Worm (Caenorhabditis elegans) whole organism, young adult: Measurements from ENCODE around the gene nol-10.

Source experiments
- B0035.1 ChIP-seq: sonication (generic microtip); optimal IDR thresholded peaks from 2 replicates; lab custom pipeline; 2016; ENCODE audit warnings: missing genetic modification characterization, mild to moderate bottlenecking, missing compliant biosample characterization, missing genotype, missing genetic modification reagents
- B0261.1 ChIP-seq: sonication (generic microtip); optimal IDR thresholded peaks from 2 replicates; lab custom pipeline; 2016; ENCODE audit warnings: mild to moderate bottlenecking, missing genetic modification characterization, moderate library complexity, missing compliant biosample characterization
- C17E4.6 ChIP-seq: fragments of 200-800 bp; sonication (Bioruptor generic); IDR thresholded peaks from 2 replicates; pipeline ENCODE4 v1.3.6; 2022; ENCODE audit warnings: missing genetic modification reagents, missing genetic modification characterization, missing compliant biosample characterization
- F33H1.4 ChIP-seq: fragments of 200-800 bp; sonication (Bioruptor generic); IDR thresholded peaks from 2 replicates; pipeline ENCODE4 v1.3.6; 2022; ENCODE audit warnings: missing genetic modification reagents, missing genetic modification characterization, missing compliant biosample characterization
- F49E8.2 ChIP-seq: sonication (generic microtip); optimal IDR thresholded peaks from 3 replicates; lab custom pipeline; 2017; ENCODE audit warnings: missing genetic modification characterization, mild to moderate bottlenecking, missing compliant biosample characterization, antibody characterized with exemption, moderate library complexity; ENCODE audit not compliant: insufficient read depth
- F57C9.4 ChIP-seq: sonication (generic microtip); optimal IDR thresholded peaks from 2 replicates; lab custom pipeline; 2017; ENCODE audit warnings: mild to moderate bottlenecking, missing genetic modification characterization, missing compliant biosample characterization
- Y67H2A.10 ChIP-seq: fragments of 200-800 bp; sonication (Bioruptor generic); conservative IDR thresholded peaks from 2 replicates; pipeline ENCODE4 v1.3.6; 2022; ENCODE audit warnings: missing genetic modification reagents, missing genetic modification characterization, missing compliant biosample characterization
- Y95B8A.8 ChIP-seq: fragments of 200-800 bp; sonication (Bioruptor generic); IDR thresholded peaks from 2 replicates; pipeline ENCODE4 v1.3.6; 2022; ENCODE audit warnings: missing genetic modification reagents, missing genetic modification characterization, missing compliant biosample characterization
- ZK185.1 ChIP-seq: sonication (generic microtip); optimal IDR thresholded peaks from 2 replicates; lab custom pipeline; 2016; ENCODE audit warnings: mild to moderate bottlenecking, missing genetic modification characterization, missing compliant biosample characterization; ENCODE audit not compliant: poor library complexity, severe bottlenecking
- akir-1 ChIP-seq: fragments of 200-800 bp; sonication (Bioruptor generic); optimal IDR thresholded peaks from 2 replicates; lab custom pipeline; 2018; ENCODE audit warnings: mild to moderate bottlenecking, missing genetic modification characterization, moderate library complexity, missing compliant biosample characterization
- aptf-2 ChIP-seq: fragments of 200-800 bp; sonication (Bioruptor generic); conservative IDR thresholded peaks from 2 replicates; pipeline ENCODE4 v1.3.6; 2022; ENCODE audit warnings: missing genetic modification reagents, missing genetic modification characterization, missing compliant biosample characterization
- aptf-3 ChIP-seq: fragments of 200-800 bp; sonication (Bioruptor generic); IDR thresholded peaks from 2 replicates; pipeline ENCODE4 v1.3.6; 2022; ENCODE audit warnings: missing genetic modification characterization, missing compliant biosample characterization
- attf-5 ChIP-seq: fragments of 200-800 bp; sonication (Bioruptor generic); optimal IDR thresholded peaks from 2 replicates; lab custom pipeline; 2018; ENCODE audit warnings: mild to moderate bottlenecking, missing genetic modification characterization, missing compliant biosample characterization
- attf-6 ChIP-seq: fragments of 200-800 bp; sonication (Bioruptor generic); IDR thresholded peaks from 2 replicates; pipeline ENCODE4 v1.3.6; 2022; ENCODE audit warnings: missing genetic modification reagents, missing genetic modification characterization, missing compliant biosample characterization
- bed-2 ChIP-seq: fragments of 200-800 bp; sonication (Bioruptor generic); IDR thresholded peaks from 2 replicates; pipeline ENCODE4 v1.3.6; 2022; ENCODE audit warnings: missing genetic modification reagents, missing genetic modification characterization, missing compliant biosample characterization
- cebp-1 ChIP-seq, 2 experiments: fragments of 200-800 bp in 1 of 2; sonication (Bioruptor generic) in 1 of 2; sonication (generic microtip) in 1 of 2; IDR thresholded peaks in 1 of 2; optimal IDR thresholded peaks in 1 of 2; 2 replicates each; pipeline versions ENCODE4 v1.3.6 to Lab custom; 2017 to 2022; ENCODE audit warnings: missing compliant biosample characterization in 2 of 2, missing genetic modification characterization in 2 of 2, mild to moderate bottlenecking in 1 of 2, missing genetic modification reagents in 1 of 2, moderate library complexity in 1 of 2
- ceh-100 ChIP-seq: fragments of 200-800 bp; sonication (Bioruptor generic); IDR thresholded peaks from 2 replicates; pipeline ENCODE4 v1.3.6; 2022; ENCODE audit warnings: missing genetic modification reagents, missing genetic modification characterization, missing compliant biosample characterization
- ceh-27 ChIP-seq: fragments of 200-800 bp; sonication (Bioruptor generic); optimal IDR thresholded peaks from 2 replicates; lab custom pipeline; 2018; ENCODE audit warnings: mild to moderate bottlenecking, missing genetic modification characterization, moderate library complexity, missing compliant biosample characterization
- die-1 ChIP-seq: sonication (generic microtip); optimal IDR thresholded peaks from 2 replicates; lab custom pipeline; 2016; ENCODE audit warnings: missing genotype, mild to moderate bottlenecking, missing genetic modification characterization, missing compliant biosample characterization
- dox-1 ChIP-seq: fragments of 200-800 bp; sonication (Bioruptor generic); IDR thresholded peaks from 2 replicates; pipeline ENCODE4 v1.3.6; 2022; ENCODE audit warnings: missing genetic modification reagents, missing genetic modification characterization, missing compliant biosample characterization
- efl-1 ChIP-seq: fragments of 150-350 bp; optimal IDR thresholded peaks from 2 replicates; lab custom pipeline; 2014; ENCODE audit warnings: missing biosample characterization, missing genetic modification reagents, missing genetic modification characterization
- ets-4 ChIP-seq: fragments of 200-800 bp; sonication (Bioruptor generic); optimal IDR thresholded peaks from 2 replicates; lab custom pipeline; 2018; ENCODE audit warnings: mild to moderate bottlenecking, missing genetic modification characterization, missing compliant biosample characterization
- hlh-12 ChIP-seq: sonication (generic microtip); optimal IDR thresholded peaks from 2 replicates; lab custom pipeline; 2016; ENCODE audit warnings: missing genetic modification characterization, missing compliant biosample characterization
- hlh-26 ChIP-seq: fragments of 200-800 bp; sonication (Bioruptor generic); conservative IDR thresholded peaks from 2 replicates; pipeline ENCODE4 v1.3.6; 2022; ENCODE audit warnings: missing genetic modification reagents, missing genetic modification characterization, missing compliant biosample characterization
- hmg-20 ChIP-seq: fragments of 200-800 bp; sonication (Bioruptor generic); IDR thresholded peaks from 2 replicates; pipeline ENCODE4 v1.3.6; 2022; ENCODE audit warnings: missing genetic modification reagents, missing genetic modification characterization, missing compliant biosample characterization
- lag-1 ChIP-seq: fragments of 200-800 bp; sonication (Bioruptor generic); IDR thresholded peaks from 2 replicates; pipeline ENCODE4 v1.3.6; 2022; ENCODE audit warnings: missing genetic modification reagents, missing genetic modification characterization, missing compliant biosample characterization
- let-607 ChIP-seq, 2 experiments: fragments of 200-800 bp in 1 of 2; sonication (Bioruptor generic) in 1 of 2; sonication (generic microtip) in 1 of 2; optimal IDR thresholded peaks; 2 replicates each; lab custom pipeline; 2016 to 2018; ENCODE audit warnings: mild to moderate bottlenecking in 2 of 2, missing compliant biosample characterization in 2 of 2, missing genetic modification characterization in 2 of 2, moderate library complexity in 2 of 2, missing genotype in 1 of 2
- lin-26 ChIP-seq: fragments of 200-800 bp; sonication (Bioruptor generic); IDR thresholded peaks from 2 replicates; pipeline ENCODE4 v1.3.6; 2022; ENCODE audit warnings: missing genetic modification reagents, missing genetic modification characterization, missing compliant biosample characterization
- lsy-27 ChIP-seq: sonication (generic microtip); optimal IDR thresholded peaks from 2 replicates; lab custom pipeline; 2017; ENCODE audit warnings: missing genetic modification characterization, mild to moderate bottlenecking, missing compliant biosample characterization, antibody characterized with exemption, missing genotype, borderline replicate concordance; ENCODE audit not compliant: insufficient read depth
- madf-3 ChIP-seq: fragments of 200-800 bp; sonication (Bioruptor generic); IDR thresholded peaks from 2 replicates; pipeline ENCODE4 v1.3.6; 2022; ENCODE audit warnings: missing genetic modification reagents, missing genetic modification characterization, missing compliant biosample characterization
- madf-6 ChIP-seq: fragments of 200-800 bp; sonication (Bioruptor generic); IDR thresholded peaks from 2 replicates; pipeline ENCODE4 v1.3.6; 2022; ENCODE audit warnings: missing genetic modification reagents, missing genetic modification characterization, missing compliant biosample characterization
- mcd-1 ChIP-seq: fragments of 200-800 bp; sonication (Bioruptor generic); IDR thresholded peaks from 2 replicates; pipeline ENCODE4 v1.3.6; 2022; ENCODE audit warnings: missing genetic modification reagents, missing genetic modification characterization, missing compliant biosample characterization
- mel-28 ChIP-seq: sonication (generic microtip); optimal IDR thresholded peaks from 2 replicates; lab custom pipeline; 2016; ENCODE audit warnings: borderline replicate concordance, mild to moderate bottlenecking, missing genetic modification characterization, missing compliant biosample characterization
- nfyb-1 ChIP-seq: fragments of 200-800 bp; sonication (Bioruptor generic); IDR thresholded peaks from 2 replicates; pipeline ENCODE4 v1.3.6; 2022; ENCODE audit warnings: missing genetic modification reagents, missing genetic modification characterization, missing compliant biosample characterization
- nhr-179 ChIP-seq: sonication (generic microtip); optimal IDR thresholded peaks from 2 replicates; lab custom pipeline; 2016; ENCODE audit warnings: mild to moderate bottlenecking, missing genetic modification characterization, missing compliant biosample characterization
- nhr-80 ChIP-seq: sonication (generic microtip); optimal IDR thresholded peaks from 2 replicates; lab custom pipeline; 2016; ENCODE audit warnings: missing genetic modification characterization, missing compliant biosample characterization
- nhr-90 ChIP-seq: sonication (generic microtip); optimal IDR thresholded peaks from 2 replicates; lab custom pipeline; 2016; ENCODE audit warnings: missing genotype, mild to moderate bottlenecking, missing genetic modification characterization, missing compliant biosample characterization
- pha-4 ChIP-seq: fragments of 150-350 bp; sonication (generic microtip); optimal IDR thresholded peaks from 2 replicates; lab custom pipeline; 2014; ENCODE audit warnings: missing biosample characterization, missing genetic modification reagents, missing genetic modification characterization
- sdz-38 ChIP-seq: sonication (generic microtip); optimal IDR thresholded peaks from 2 replicates; lab custom pipeline; 2016; ENCODE audit warnings: missing genotype, missing genetic modification characterization, missing compliant biosample characterization
- snpc-1.1 ChIP-seq: sonication (generic microtip); optimal IDR thresholded peaks from 2 replicates; lab custom pipeline; 2017; ENCODE audit warnings: missing genetic modification characterization, mild to moderate bottlenecking, missing compliant biosample characterization, antibody characterized with exemption, moderate library complexity, missing genotype, missing genetic modification reagents; ENCODE audit not compliant: insufficient read depth
- snpc-3.4 ChIP-seq: sonication (generic microtip); optimal IDR thresholded peaks from 2 replicates; lab custom pipeline; 2017; ENCODE audit warnings: missing genetic modification characterization, mild to moderate bottlenecking, missing compliant biosample characterization, antibody characterized with exemption, moderate library complexity, missing genotype, missing genetic modification reagents
- zfh-2 ChIP-seq: fragments of 200-800 bp; sonication (Bioruptor generic); conservative IDR thresholded peaks from 2 replicates; pipeline ENCODE4 v1.3.6; 2022; ENCODE audit warnings: missing genetic modification reagents, missing genetic modification characterization, missing compliant biosample characterization
- zim-3 ChIP-seq: sonication (generic microtip); optimal IDR thresholded peaks from 2 replicates; lab custom pipeline; 2017; ENCODE audit warnings: mild to moderate bottlenecking, missing genetic modification characterization, moderate library complexity, missing compliant biosample characterization
- ztf-18 ChIP-seq: sonication (generic microtip); optimal IDR thresholded peaks from 2 replicates; lab custom pipeline; 2016; ENCODE audit warnings: missing genotype, mild to moderate bottlenecking, missing genetic modification characterization, missing compliant biosample characterization
- ztf-22 ChIP-seq: fragments of 200-800 bp; sonication (Bioruptor generic); optimal IDR thresholded peaks from 2 replicates; lab custom pipeline; 2018; ENCODE audit warnings: mild to moderate bottlenecking, missing genetic modification characterization, moderate library complexity, missing compliant biosample characterization
- ztf-26 ChIP-seq: sonication (generic microtip); optimal IDR thresholded peaks from 2 replicates; lab custom pipeline; 2017; ENCODE audit warnings: missing genetic modification characterization, missing compliant biosample characterization
- ztf-28 ChIP-seq: fragments of 200-800 bp; sonication (Bioruptor generic); IDR thresholded peaks from 2 replicates; pipeline ENCODE4 v1.3.6; 2022; ENCODE audit warnings: missing genetic modification reagents, missing genetic modification characterization, missing compliant biosample characterization

The nol-10 gene

ce11 chrIV:7549844-7550243 lies 30.6 kb upstream of the nol-10 start:
- TF ChIP-seq attf-5 (GFP tag; lab: Kevin White, UChicago) (peak; percentile 58), nhr-179 (tag; lab: Kevin White, UChicago) (no peak), lag-1 (no peak), ets-4 (GFP tag; lab: Kevin White, UChicago) (peak; percentile 86), ztf-18 (tag; lab: Kevin White, UChicago) (peak; percentile 55), efl-1 (GFP tag; lab: Kevin White, UChicago) (no peak), dox-1 (GFP tag; lab: Robert Waterston, UW) (peak; percentile 66), aptf-3 (GFP tag; lab: Robert Waterston, UW) (no peak), nhr-80 (tag; lab: Kevin White, UChicago) (peak; percentile 96), Y95B8A.8 (GFP tag; lab: Robert Waterston, UW) (no peak), snpc-1.1 (no peak), mcd-1 (GFP tag; lab: Robert Waterston, UW) (peak; percentile 57), ceh-27 (GFP tag; lab: Kevin White, UChicago) (peak; percentile 71), ztf-22 (GFP tag; lab: Kevin White, UChicago) (no peak), F57C9.4 (tag; lab: Kevin White, UChicago) (no peak), ceh-100 (GFP tag; lab: Robert Waterston, UW) (no peak), B0035.1 (tag; lab: Kevin White, UChicago) (no peak), akir-1 (GFP tag; lab: Kevin White, UChicago) (no peak), pha-4 (tag; lab: Kevin White, UChicago) (no peak), hlh-26 (GFP tag; lab: Robert Waterston, UW) (no peak), hlh-12 (tag; lab: Kevin White, UChicago) (no peak), ztf-26 (no peak), madf-3 (GFP tag; lab: Robert Waterston, UW) (no peak), B0261.1 (no peak), F49E8.2 (tag; lab: Kevin White, UChicago) (no peak), cebp-1 (GFP tag; IDR thresholded peaks at IDR 0.05; lab: Robert Waterston, UW) (peak; percentile 33; the same call in 1 of the 2 replicates), cebp-1 (tag; optimal IDR thresholded peaks at IDR 0.05; lab: Kevin White, UChicago) (peak; percentile 16), hmg-20 (GFP tag; lab: Robert Waterston, UW) (no peak), nhr-90 (tag; lab: Kevin White, UChicago) (peak; percentile 41), bed-2 (GFP tag; lab: Robert Waterston, UW) (no peak), lin-26 (peak; percentile 43), madf-6 (GFP tag; lab: Robert Waterston, UW) (peak; percentile 31; the same call in 1 of the 2 replicates), mel-28 (tag; lab: Kevin White, UChicago) (no peak), F33H1.4 (no peak), nfyb-1 (GFP tag; lab: Robert Waterston, UW) (0 out of 2 replicates have a peak, but pooled peaks have one; percentile 25), zim-3 (tag; lab: Kevin White, UChicago) (no peak), lsy-27 (tag; lab: Kevin White, UChicago) (no peak), Y67H2A.10 (no peak), aptf-2 (GFP tag; lab: Robert Waterston, UW) (no peak), snpc-3.4 (no peak), ZK185.1 (tag; lab: Kevin White, UChicago) (no peak), ztf-28 (no peak), attf-6 (no peak), die-1 (tag; lab: Kevin White, UChicago) (no peak), sdz-38 (tag; lab: Kevin White, UChicago) (no peak), zfh-2 (GFP tag; lab: Robert Waterston, UW) (peak; percentile 68; the same call in 1 of the 2 replicates), C17E4.6 (GFP tag; lab: Robert Waterston, UW) (no peak), let-607 (tag; optimal IDR thresholded peaks at IDR 0.05; lab: Kevin White, UChicago) (peak; percentile 89 to 96)
